Worm (Caenorhabditis elegans) whole organism, L4 larva: Measurements from ENCODE around the gene M199.135.

Source experiments
- F26F4.8 ChIP-seq: fragments of 200-800 bp; sonication (Bioruptor generic); conservative IDR thresholded peaks from 2 replicates; pipeline ENCODE4 v1.3.6; 2022; ENCODE audit warnings: missing genetic modification characterization, missing compliant biosample characterization
- F37D6.2 ChIP-seq: sonication (generic microtip); optimal IDR thresholded peaks from 2 replicates; lab custom pipeline; 2016; ENCODE audit warnings: mild to moderate bottlenecking, missing genetic modification characterization, missing compliant biosample characterization
- T20F7.1 ChIP-seq: fragments of 200-800 bp; sonication (Bioruptor generic); optimal IDR thresholded peaks from 2 replicates; lab custom pipeline; 2018; ENCODE audit warnings: mild to moderate bottlenecking, missing genetic modification characterization, missing compliant biosample characterization
- Y105C5A.15 ChIP-seq: fragments of 200-800 bp; sonication (Bioruptor generic); IDR thresholded peaks from 2 replicates; pipeline ENCODE4 v1.3.6; 2022; ENCODE audit warnings: missing genetic modification characterization, missing compliant biosample characterization
- Y5F2A.4 ChIP-seq: fragments of 200-800 bp; sonication (Bioruptor generic); optimal IDR thresholded peaks from 2 replicates; lab custom pipeline; 2018; ENCODE audit warnings: mild to moderate bottlenecking, missing genetic modification characterization, missing compliant biosample characterization
- ama-1 ChIP-seq: fragments of 150-350 bp; optimal IDR thresholded peaks from 2 replicates; lab custom pipeline; 2014; ENCODE audit warnings: inconsistent platforms, mixed read lengths
- ceh-20 ChIP-seq: fragments of 200-800 bp; sonication (Bioruptor generic); IDR thresholded peaks from 2 replicates; pipeline ENCODE4 v1.3.6; 2022; ENCODE audit warnings: missing genetic modification reagents, missing genetic modification characterization, missing compliant biosample characterization
- ceh-32 ChIP-seq: sonication (generic microtip); optimal IDR thresholded peaks from 2 replicates; lab custom pipeline; 2016; ENCODE audit warnings: mild to moderate bottlenecking, missing genetic modification characterization, missing compliant biosample characterization; ENCODE audit not compliant: poor library complexity
- ceh-44 ChIP-seq: fragments of 200-800 bp; sonication (Bioruptor generic); IDR thresholded peaks from 2 replicates; pipeline ENCODE4 v1.3.6; 2022; ENCODE audit warnings: missing genetic modification reagents, missing genetic modification characterization, missing compliant biosample characterization
- ceh-82 ChIP-seq: sonication (generic microtip); optimal IDR thresholded peaks from 2 replicates; lab custom pipeline; 2017; ENCODE audit warnings: missing biosample characterization, missing genetic modification characterization
- ces-1 ChIP-seq: fragments of 150-350 bp; sonication (generic microtip); optimal IDR thresholded peaks from 4 replicates; lab custom pipeline; 2014; ENCODE audit warnings: missing biosample characterization, missing genetic modification reagents, missing genetic modification characterization
- cey-2 ChIP-seq: sonication (generic microtip); optimal IDR thresholded peaks from 3 replicates; lab custom pipeline; 2017; ENCODE audit warnings: missing genetic modification characterization, mild to moderate bottlenecking, missing compliant biosample characterization, antibody characterized with exemption, borderline replicate concordance; ENCODE audit not compliant: insufficient read depth
- ctbp-1 ChIP-seq: fragments of 200-800 bp; sonication (Bioruptor generic); IDR thresholded peaks from 2 replicates; pipeline ENCODE4 v1.3.6; 2022; ENCODE audit warnings: missing genetic modification reagents, missing genetic modification characterization, missing compliant biosample characterization
- daf-16 ChIP-seq, 3 experiments: sonication (generic microtip); optimal IDR thresholded peaks; 2 replicates each; lab custom pipeline; 2016 to 2017; ENCODE audit warnings: missing genetic modification characterization in 3 of 3, missing genetic modification reagents in 3 of 3, mild to moderate bottlenecking in 2 of 3, missing compliant biosample characterization in 2 of 3, missing biosample characterization in 1 of 3, moderate library complexity in 1 of 3
- dpl-1 ChIP-seq: fragments of 150-350 bp; optimal IDR thresholded peaks from 2 replicates; lab custom pipeline; 2014; ENCODE audit warnings: missing biosample characterization, missing genetic modification reagents, missing genetic modification characterization
- duxl-1 ChIP-seq: sonication (generic microtip); optimal IDR thresholded peaks from 2 replicates; lab custom pipeline; 2016; ENCODE audit warnings: mild to moderate bottlenecking, missing genetic modification characterization, moderate library complexity, missing compliant biosample characterization; ENCODE audit not compliant: poor library complexity
- egl-27 ChIP-seq: sonication (generic microtip); optimal IDR thresholded peaks from 3 replicates; lab custom pipeline; 2017; ENCODE audit warnings: missing biosample characterization, missing genetic modification reagents, missing genetic modification characterization
- egl-43 ChIP-seq: fragments of 200-800 bp; sonication (Bioruptor generic); IDR thresholded peaks from 2 replicates; pipeline ENCODE4 v1.3.6; 2022; ENCODE audit warnings: missing genetic modification reagents, missing genetic modification characterization, missing compliant biosample characterization
- gei-8 ChIP-seq: fragments of 200-800 bp; sonication (Bioruptor generic); optimal IDR thresholded peaks from 2 replicates; lab custom pipeline; 2018; ENCODE audit warnings: mild to moderate bottlenecking, missing genetic modification characterization, missing compliant biosample characterization
- hlh-11 ChIP-seq: fragments of 200-800 bp; sonication (Bioruptor generic); optimal IDR thresholded peaks from 2 replicates; lab custom pipeline; 2018; ENCODE audit warnings: mild to moderate bottlenecking, missing genetic modification characterization, missing compliant biosample characterization
- lin-15B ChIP-seq: fragments of 150-350 bp; sonication (generic microtip); optimal IDR thresholded peaks from 3 replicates; lab custom pipeline; 2014; ENCODE audit warnings: missing biosample characterization, missing genetic modification characterization
- madf-5 ChIP-seq, 2 experiments: fragments of 200-800 bp; sonication (Bioruptor generic); IDR thresholded peaks; 2 replicates each; pipeline ENCODE4 v1.3.6; 2022; ENCODE audit warnings: missing compliant biosample characterization in 2 of 2, missing genetic modification characterization in 2 of 2
- madf-9 ChIP-seq: fragments of 200-800 bp; sonication (Bioruptor generic); conservative IDR thresholded peaks from 2 replicates; pipeline ENCODE4 v1.3.6; 2022; ENCODE audit warnings: missing genetic modification reagents, missing genetic modification characterization, missing compliant biosample characterization
- mdt-29 ChIP-seq: fragments of 200-800 bp; sonication (Bioruptor generic); IDR thresholded peaks from 2 replicates; pipeline ENCODE4 v1.3.6; 2022; ENCODE audit warnings: missing genetic modification reagents, missing genetic modification characterization, missing compliant biosample characterization
- nhr-102 ChIP-seq: sonication (generic microtip); optimal IDR thresholded peaks from 2 replicates; lab custom pipeline; 2016; ENCODE audit warnings: mild to moderate bottlenecking, missing genetic modification characterization, moderate library complexity, missing compliant biosample characterization
- nhr-111 ChIP-seq: fragments of 200-800 bp; sonication (Bioruptor generic); optimal IDR thresholded peaks from 2 replicates; lab custom pipeline; 2018; ENCODE audit warnings: mild to moderate bottlenecking, missing genetic modification characterization, missing compliant biosample characterization
- nhr-237 ChIP-seq: sonication (generic microtip); optimal IDR thresholded peaks from 2 replicates; lab custom pipeline; 2017; ENCODE audit warnings: missing biosample characterization, missing genetic modification characterization
- nhr-77 ChIP-seq: fragments of 150-350 bp; optimal IDR thresholded peaks from 2 replicates; lab custom pipeline; 2014; ENCODE audit warnings: missing biosample characterization, missing genetic modification characterization
- set-16 ChIP-seq: fragments of 200-800 bp; sonication (Bioruptor generic); IDR thresholded peaks from 2 replicates; pipeline ENCODE4 v1.3.6; 2022; ENCODE audit warnings: missing genetic modification reagents, missing genetic modification characterization, missing compliant biosample characterization
- snpc-1.2 ChIP-seq: fragments of 200-800 bp; sonication (Bioruptor generic); IDR thresholded peaks from 2 replicates; pipeline ENCODE4 v1.3.6; 2022; ENCODE audit warnings: missing genetic modification reagents, missing genetic modification characterization, missing compliant biosample characterization
- tag-97 ChIP-seq: fragments of 200-800 bp; sonication (Bioruptor generic); IDR thresholded peaks from 2 replicates; pipeline ENCODE4 v1.3.6; 2022; ENCODE audit warnings: missing genetic modification characterization, missing compliant biosample characterization
- unc-62 ChIP-seq, 3 experiments: fragments of 150-350 bp in 1 of 3; sonication (generic microtip); optimal IDR thresholded peaks in 2 of 3; peaks in 1 of 3; 1 replicate in 1 of 3; 2 replicates in 2 of 3; lab custom pipeline; 2014 to 2017; ENCODE audit warnings: missing biosample characterization in 3 of 3, missing genetic modification characterization in 3 of 3, missing genetic modification reagents in 3 of 3, missing genotype in 1 of 3
- zip-11 ChIP-seq: fragments of 200-800 bp; sonication (Bioruptor generic); IDR thresholded peaks from 2 replicates; pipeline ENCODE4 v1.3.6; 2022; ENCODE audit warnings: missing genetic modification characterization, missing compliant biosample characterization

Gene M199.135

ce11 chrIV:15113117-15113516 is 1.3 kb upstream of the M199.135 start, which contains the start of gene M199.134:
TSS of gene M199.134 (minus strand) at chrIV:15113217.
- no peak for TF ChIP-seq nhr-77
- peak in 1 of 2 experiments; percentile 37 for TF ChIP-seq unc-62 (GFP tag; optimal IDR thresholded peaks at IDR 0.05 in 1 of 2; lab: Kevin White, UChicago)
- TF ChIP-seq unc-62 (tag; optimal IDR thresholded peaks at IDR 0.05; lab: Kevin White, UChicago) = no peak
- TF ChIP-seq F26F4.8 (GFP tag; lab: Robert Waterston, UW) = no peak

- TF ChIP-seq madf-5 (GFP tag; IDR thresholded peaks at IDR 0.05; lab: Robert Waterston, UW) (no peak), lin-15B (tag; lab: Kevin White, UChicago) (no peak), ceh-20 (GFP tag; lab: Robert Waterston, UW) (no peak), egl-43 (GFP tag; lab: Robert Waterston, UW) (no peak), nhr-102 (tag; lab: Kevin White, UChicago) (no peak), gei-8 (GFP tag; lab: Kevin White, UChicago) (no peak), nhr-237 (tag; lab: Kevin White, UChicago) (no peak), dpl-1 (GFP tag; lab: Kevin White, UChicago) (no peak), duxl-1 (no peak), ama-1 (lab: Kevin White, UChicago) (no peak), F37D6.2 (tag; lab: Kevin White, UChicago) (no peak), T20F7.1 (GFP tag; lab: Kevin White, UChicago) (no peak), ceh-82 (tag; lab: Kevin White, UChicago) (no peak), ceh-44 (GFP tag; lab: Robert Waterston, UW) (no peak), zip-11 (no peak), ces-1 (GFP tag; lab: Kevin White, UChicago) (no peak), cey-2 (tag; lab: Kevin White, UChicago) (no peak), daf-16 (GFP tag; optimal IDR thresholded peaks at IDR 0.05; lab: Kevin White, UChicago) (no peak), daf-16 (tag; optimal IDR thresholded peaks at IDR 0.05; lab: Kevin White, UChicago) (no peak), Y105C5A.15 (no peak), ceh-32 (tag; lab: Kevin White, UChicago) (no peak)
Measured at ce11 chrIV:15118390-15118789, 4.0 kb downstream of the M199.135 start, which contains the start of gene M199.136. TSS of gene M199.136 (plus strand) at chrIV:15118690.

DNA sequence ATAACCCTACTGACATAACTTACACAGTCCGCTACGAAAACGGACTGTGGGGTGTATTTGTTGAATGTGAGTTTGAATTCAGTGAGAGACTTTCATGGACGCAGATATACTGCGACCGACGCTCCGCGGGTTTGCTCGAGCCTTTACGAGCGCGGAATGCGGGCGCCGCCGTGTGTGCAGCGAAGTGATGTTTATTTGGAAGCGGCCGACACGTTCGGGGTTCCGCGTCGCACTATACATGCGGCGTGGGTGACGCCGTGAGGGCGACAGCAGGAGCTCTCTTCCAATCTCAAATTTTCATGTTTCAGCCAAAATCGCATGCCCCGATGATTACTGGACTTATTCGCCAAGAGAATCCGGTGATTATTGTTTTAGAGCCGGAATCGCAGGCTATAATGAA is 4.8 kb downstream of the M199.135 start:
- TF ChIP-seq ctbp-1 (GFP tag; lab: Robert Waterston, UW) (no peak), snpc-1.2 (GFP tag; lab: Robert Waterston, UW) (peak; percentile 94), set-16 (GFP tag; lab: Robert Waterston, UW) (peak; percentile 62; the same call in 1 of the 2 replicates), mdt-29 (0 out of 2 replicates have a peak, but pooled peaks have one; percentile 43)

- TF ChIP-seq set-16 (GFP tag; lab: Robert Waterston, UW) = 0 out of 2 replicates have a peak, but pooled peaks have one; percentile 19
- no peak for TF ChIP-seq ceh-32 (tag; lab: Kevin White, UChicago)
- peak; percentile 80 for TF ChIP-seq snpc-1.2 (GFP tag; lab: Robert Waterston, UW)
Measured at ce11 chrIV:15120746-15121145, 6.3 kb downstream of the M199.135 start, which contains the start of gene clec-189. TSS of gene clec-189 (plus strand) at chrIV:15120837.

DNA sequence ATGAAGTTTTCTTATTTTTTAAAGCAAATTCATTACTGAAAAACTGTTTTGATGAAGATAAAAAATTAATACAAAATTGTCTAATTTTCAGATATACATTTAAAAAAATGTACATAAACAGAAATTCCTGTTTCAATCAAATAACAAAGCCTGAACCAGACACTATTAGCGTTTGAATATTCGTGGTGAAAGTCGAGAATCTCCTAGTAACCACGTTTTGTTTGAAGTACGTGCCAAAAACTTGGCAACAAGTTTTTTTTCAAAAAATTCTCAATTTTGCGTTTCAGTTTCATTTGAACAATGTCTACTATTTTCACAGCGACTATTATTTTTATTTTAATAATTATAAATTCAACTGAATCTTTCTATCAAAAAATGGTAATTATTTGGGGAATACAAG is 8.5 kb downstream of the M199.135 start, which contains the start of gene M199.7:
TSS of gene M199.7 (plus strand) at position 301 of the 400 bp plus-strand sequence.
- no peak for TF ChIP-seq Y5F2A.4 (GFP tag; lab: Kevin White, UChicago)
- TF ChIP-seq egl-27 (tag; lab: Kevin White, UChicago) = no peak
- no peak for TF ChIP-seq mdt-29
- no peak for TF ChIP-seq ceh-82 (tag; lab: Kevin White, UChicago)
- no peak for TF ChIP-seq F37D6.2 (tag; lab: Kevin White, UChicago)
- TF ChIP-seq madf-9 (GFP tag; lab: Robert Waterston, UW) = no peak
- no peak for TF ChIP-seq nhr-111 (GFP tag; lab: Kevin White, UChicago)
- no peak for TF ChIP-seq hlh-11
- no peak for TF ChIP-seq ces-1 (GFP tag; lab: Kevin White, UChicago)
- no peak for TF ChIP-seq nhr-237 (tag; lab: Kevin White, UChicago)
- no peak for TF ChIP-seq T20F7.1 (GFP tag; lab: Kevin White, UChicago)
- TF ChIP-seq nhr-102 (tag; lab: Kevin White, UChicago) = no peak
- no peak for TF ChIP-seq tag-97 (GFP tag; lab: Robert Waterston, UW)
